Worm (Caenorhabditis elegans) whole organism, L4 larva: ENCODE data around the gene srv-14.
A peak's percentile ranks its signal among the peaks of the same experiment; 100 is the strongest.

Source experiments
- D1046.2 ChIP-seq: fragments of 200-800 bp; sonication (Bioruptor generic); IDR thresholded peaks from 2 replicates; pipeline ENCODE4 v1.3.6; 2022; ENCODE audit warnings: missing genetic modification characterization, missing compliant biosample characterization
- F26F4.8 ChIP-seq: fragments of 200-800 bp; sonication (Bioruptor generic); conservative IDR thresholded peaks from 2 replicates; pipeline ENCODE4 v1.3.6; 2022; ENCODE audit warnings: missing genetic modification characterization, missing compliant biosample characterization
- ZK546.5 ChIP-seq, 2 experiments: sonication (generic microtip); optimal IDR thresholded peaks; 2 replicates each; lab custom pipeline; 2017; ENCODE audit warnings: missing biosample characterization in 2 of 2, missing genetic modification characterization in 2 of 2
- aha-1 ChIP-seq: fragments of 150-350 bp; peaks from one replicate; lab custom pipeline; 2014; ENCODE audit warnings: missing biosample characterization, missing genetic modification characterization
- ama-1 ChIP-seq: fragments of 150-350 bp; optimal IDR thresholded peaks from 2 replicates; lab custom pipeline; 2014; ENCODE audit warnings: inconsistent platforms, mixed read lengths
- arid-1 ChIP-seq: fragments of 200-800 bp; sonication (Bioruptor generic); conservative IDR thresholded peaks from 2 replicates; pipeline ENCODE4 v1.3.6; 2022; ENCODE audit warnings: missing genetic modification reagents, missing genetic modification characterization, missing compliant biosample characterization
- attf-4 ChIP-seq: sonication (generic microtip); optimal IDR thresholded peaks from 3 replicates; lab custom pipeline; 2017; ENCODE audit warnings: missing biosample characterization, missing genetic modification characterization
- ceh-28 ChIP-seq: fragments of 150-350 bp; optimal IDR thresholded peaks from 2 replicates; lab custom pipeline; 2014; ENCODE audit warnings: missing biosample characterization, missing genetic modification reagents, missing genetic modification characterization
- ceh-32 ChIP-seq: sonication (generic microtip); optimal IDR thresholded peaks from 2 replicates; lab custom pipeline; 2016; ENCODE audit warnings: mild to moderate bottlenecking, missing genetic modification characterization, missing compliant biosample characterization; ENCODE audit not compliant: poor library complexity
- ces-1 ChIP-seq: fragments of 150-350 bp; sonication (generic microtip); optimal IDR thresholded peaks from 4 replicates; lab custom pipeline; 2014; ENCODE audit warnings: missing biosample characterization, missing genetic modification reagents, missing genetic modification characterization
- ctbp-1 ChIP-seq: fragments of 200-800 bp; sonication (Bioruptor generic); IDR thresholded peaks from 2 replicates; pipeline ENCODE4 v1.3.6; 2022; ENCODE audit warnings: missing genetic modification reagents, missing genetic modification characterization, missing compliant biosample characterization
- daf-16 ChIP-seq, 3 experiments: sonication (generic microtip); optimal IDR thresholded peaks; 2 replicates each; lab custom pipeline; 2016 to 2017; ENCODE audit warnings: missing genetic modification characterization in 3 of 3, missing genetic modification reagents in 3 of 3, mild to moderate bottlenecking in 2 of 3, missing compliant biosample characterization in 2 of 3, missing biosample characterization in 1 of 3, moderate library complexity in 1 of 3
- dmd-9 ChIP-seq: fragments of 200-800 bp; sonication (Bioruptor generic); IDR thresholded peaks from 2 replicates; pipeline ENCODE4 v1.3.6; 2022; ENCODE audit warnings: missing genetic modification reagents, missing genetic modification characterization, missing compliant biosample characterization
- dve-1 ChIP-seq: sonication (generic microtip); optimal IDR thresholded peaks from 2 replicates; lab custom pipeline; 2017; ENCODE audit warnings: antibody characterized with exemption, mild to moderate bottlenecking, missing genetic modification characterization, missing compliant biosample characterization; ENCODE audit not compliant: insufficient read depth
- hlh-30 ChIP-seq: sonication (generic microtip); optimal IDR thresholded peaks from 2 replicates; lab custom pipeline; 2017; ENCODE audit warnings: antibody characterized with exemption, mild to moderate bottlenecking, missing genetic modification characterization, missing compliant biosample characterization; ENCODE audit not compliant: insufficient read depth
- lim-7 ChIP-seq: fragments of 200-800 bp; sonication (Bioruptor generic); IDR thresholded peaks from 2 replicates; pipeline ENCODE4 v1.3.6; 2022; ENCODE audit warnings: missing genetic modification characterization, missing compliant biosample characterization
- lin-29 ChIP-seq: fragments of 200-800 bp; sonication (Bioruptor generic); IDR thresholded peaks from 2 replicates; pipeline ENCODE4 v1.3.6; 2022; ENCODE audit warnings: missing genetic modification reagents, missing genetic modification characterization, missing compliant biosample characterization
- lsy-2 ChIP-seq, 2 experiments: fragments of 150-350 bp in 1 of 2; sonication (generic microtip) in 1 of 2; optimal IDR thresholded peaks; 2 replicates each; lab custom pipeline; 2014 to 2017; ENCODE audit warnings: missing biosample characterization in 2 of 2, missing genetic modification characterization in 2 of 2
- madf-5 ChIP-seq, 2 experiments: fragments of 200-800 bp; sonication (Bioruptor generic); IDR thresholded peaks; 2 replicates each; pipeline ENCODE4 v1.3.6; 2022; ENCODE audit warnings: missing compliant biosample characterization in 2 of 2, missing genetic modification characterization in 2 of 2
- madf-9 ChIP-seq: fragments of 200-800 bp; sonication (Bioruptor generic); conservative IDR thresholded peaks from 2 replicates; pipeline ENCODE4 v1.3.6; 2022; ENCODE audit warnings: missing genetic modification reagents, missing genetic modification characterization, missing compliant biosample characterization
- mdl-1 ChIP-seq, 2 experiments: fragments of 150-350 bp in 1 of 2; sonication (generic microtip) in 1 of 2; optimal IDR thresholded peaks; 2 replicates each; lab custom pipeline; 2014 to 2017; ENCODE audit warnings: missing biosample characterization in 2 of 2, missing genetic modification characterization in 2 of 2
- nhr-10 ChIP-seq: fragments of 150-350 bp; optimal IDR thresholded peaks from 2 replicates; lab custom pipeline; 2014; ENCODE audit warnings: missing biosample characterization, missing genetic modification characterization
- nhr-111 ChIP-seq: fragments of 200-800 bp; sonication (Bioruptor generic); optimal IDR thresholded peaks from 2 replicates; lab custom pipeline; 2018; ENCODE audit warnings: mild to moderate bottlenecking, missing genetic modification characterization, missing compliant biosample characterization
- nhr-28 ChIP-seq: fragments of 150-350 bp; optimal IDR thresholded peaks from 2 replicates; lab custom pipeline; 2014; ENCODE audit warnings: missing biosample characterization, missing genetic modification characterization
- nhr-41 ChIP-seq: fragments of 200-800 bp; sonication (Bioruptor generic); IDR thresholded peaks from 2 replicates; pipeline ENCODE4 v1.3.6; 2022; ENCODE audit warnings: missing genetic modification reagents, missing genetic modification characterization, missing compliant biosample characterization
- nhr-48 ChIP-seq: sonication (generic microtip); optimal IDR thresholded peaks from 2 replicates; lab custom pipeline; 2016; ENCODE audit warnings: mild to moderate bottlenecking, missing genetic modification characterization, missing compliant biosample characterization
- nhr-77 ChIP-seq: fragments of 150-350 bp; optimal IDR thresholded peaks from 2 replicates; lab custom pipeline; 2014; ENCODE audit warnings: missing biosample characterization, missing genetic modification characterization
- php-3 ChIP-seq: fragments of 200-800 bp; sonication (Bioruptor generic); IDR thresholded peaks from 2 replicates; pipeline ENCODE4 v1.3.6; 2022; ENCODE audit warnings: missing genetic modification reagents, missing genetic modification characterization, missing compliant biosample characterization
- pqm-1 ChIP-seq: sonication (generic microtip); optimal IDR thresholded peaks from 2 replicates; lab custom pipeline; 2017; ENCODE audit warnings: missing biosample characterization, missing genetic modification characterization
- sdz-12 ChIP-seq: fragments of 200-800 bp; sonication (Bioruptor generic); optimal IDR thresholded peaks from 2 replicates; lab custom pipeline; 2018; ENCODE audit warnings: mild to moderate bottlenecking, missing genetic modification characterization, missing compliant biosample characterization
- set-16 ChIP-seq: fragments of 200-800 bp; sonication (Bioruptor generic); IDR thresholded peaks from 2 replicates; pipeline ENCODE4 v1.3.6; 2022; ENCODE audit warnings: missing genetic modification reagents, missing genetic modification characterization, missing compliant biosample characterization
- skn-1 ChIP-seq: fragments of 150-350 bp; optimal IDR thresholded peaks from 2 replicates; lab custom pipeline; 2014; ENCODE audit warnings: missing biosample characterization, missing genetic modification characterization
- spr-1 ChIP-seq: sonication (generic microtip); optimal IDR thresholded peaks from 2 replicates; lab custom pipeline; 2016; ENCODE audit warnings: mild to moderate bottlenecking, missing genetic modification characterization, missing compliant biosample characterization
- unc-130 ChIP-seq: sonication (generic microtip); optimal IDR thresholded peaks from 2 replicates; lab custom pipeline; 2016; ENCODE audit warnings: missing genetic modification reagents, missing genetic modification characterization, missing compliant biosample characterization
- unc-39 ChIP-seq: sonication (generic microtip); optimal IDR thresholded peaks from 2 replicates; lab custom pipeline; 2017; ENCODE audit warnings: missing biosample characterization, missing genetic modification characterization
- zag-1 ChIP-seq: fragments of 150-350 bp; optimal IDR thresholded peaks from 2 replicates; lab custom pipeline; 2014; ENCODE audit warnings: missing biosample characterization, missing genetic modification characterization

Gene srv-14

DNA sequence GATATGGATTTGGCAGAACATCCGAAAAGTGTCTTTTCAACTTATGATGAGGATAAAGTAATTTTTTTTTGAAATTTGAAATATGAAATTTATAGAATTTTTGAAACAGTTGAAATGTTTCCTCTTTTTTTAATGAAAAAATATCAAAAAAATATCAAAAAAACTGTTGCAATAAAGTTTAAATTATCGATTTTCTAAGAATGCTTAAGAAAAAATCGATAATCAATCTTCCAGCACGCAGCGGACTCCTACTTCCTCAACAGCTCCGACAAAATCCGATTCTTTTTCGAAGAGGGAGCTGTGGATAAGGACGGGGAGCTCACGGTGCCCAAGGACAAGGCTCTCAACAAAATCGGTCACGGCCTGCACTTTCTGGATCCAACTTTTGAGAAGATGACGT lies 36.7 kb upstream of the srv-14 start:
- TF ChIP-seq ceh-28 (tag; lab: Kevin White, UChicago) (peak; percentile 71), nhr-111 (GFP tag; lab: Kevin White, UChicago) (no peak)

DNA sequence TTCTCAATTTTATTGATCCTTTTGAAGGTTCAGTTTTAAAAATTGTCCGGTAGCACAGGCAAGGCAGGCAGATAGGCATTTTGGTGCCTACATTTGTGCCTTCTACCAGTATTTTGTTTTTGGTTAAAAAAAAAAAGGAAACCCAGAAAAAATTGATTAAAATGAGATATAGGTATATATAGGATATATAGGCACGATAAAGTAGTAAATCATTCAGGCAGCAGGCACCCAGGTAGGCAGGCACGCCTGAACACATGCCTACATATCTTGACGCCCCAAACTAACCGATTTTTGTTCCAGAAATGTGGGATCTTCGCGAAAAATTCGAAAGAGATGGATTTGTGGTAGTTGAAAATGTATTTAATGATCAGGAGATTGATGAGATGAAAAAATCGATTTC lies 36.2 kb upstream of the srv-14 start, which contains the start of gene Y105C5B.9:
Y105C5B.9 (plus strand) TSS at position 301 of the 400 bp plus-strand sequence.
- TF ChIP-seq unc-130 (no peak), skn-1 (tag; lab: Kevin White, UChicago) (no peak), sdz-12 (GFP tag; lab: Kevin White, UChicago) (no peak), F26F4.8 (GFP tag; lab: Robert Waterston, UW) (no peak)

DNA sequence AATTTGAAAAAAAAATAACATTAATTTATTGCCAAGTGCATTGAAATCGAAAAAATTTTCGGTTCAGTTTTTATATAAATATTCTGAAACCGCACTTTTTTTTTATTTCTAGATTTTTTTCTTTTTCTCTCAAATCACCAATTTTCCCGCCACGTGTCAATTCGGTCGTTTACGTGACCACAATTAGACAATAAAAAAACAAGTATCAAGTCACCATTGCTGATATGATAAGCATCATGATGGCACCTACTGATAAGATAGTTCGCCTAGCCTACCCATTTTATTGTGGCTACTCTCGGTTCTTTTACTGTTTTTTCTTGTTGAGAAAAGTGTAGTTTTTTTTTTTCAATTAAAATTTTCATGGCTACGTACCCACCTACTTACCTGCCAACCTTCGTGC lies 35.8 kb upstream of the srv-14 start:
- TF ChIP-seq ceh-32 (tag; lab: Kevin White, UChicago) = no peak
- TF ChIP-seq nhr-77 (tag; lab: Kevin White, UChicago) = peak; percentile 15
- TF ChIP-seq ctbp-1 = no peak
- TF ChIP-seq nhr-10 (tag; lab: Kevin White, UChicago) = no peak
- peak in 1 of 2 experiments; percentile 51 for TF ChIP-seq mdl-1 (tag; optimal IDR thresholded peaks at IDR 0.05; lab: Kevin White, UChicago)
- TF ChIP-seq dve-1 (tag; lab: Kevin White, UChicago) = peak; percentile 81
- no peak for TF ChIP-seq lsy-2 (tag; optimal IDR thresholded peaks at IDR 0.05; lab: Kevin White, UChicago)
- TF ChIP-seq nhr-41 (GFP tag; lab: Robert Waterston, UW) = no peak
- no peak for TF ChIP-seq dmd-9 (GFP tag; lab: Robert Waterston, UW)
- TF ChIP-seq nhr-48 = peak; percentile 3
- no peak for TF ChIP-seq attf-4
- TF ChIP-seq lin-29 = no peak
- no peak; the same call in none of the 2 replicates for TF ChIP-seq php-3 (GFP tag; lab: Robert Waterston, UW)
- no peak for TF ChIP-seq lim-7 (GFP tag; lab: Robert Waterston, UW)
- TF ChIP-seq ces-1 (GFP tag; lab: Kevin White, UChicago) = no peak
- TF ChIP-seq pqm-1 (tag; lab: Kevin White, UChicago) = peak; percentile 56
- TF ChIP-seq nhr-28 (tag; lab: Kevin White, UChicago) = peak; percentile 74
- peak; percentile 79 for TF ChIP-seq hlh-30 (tag; lab: Kevin White, UChicago)
- peak in 1 of 2 experiments; percentile 43 for TF ChIP-seq daf-16 (GFP tag; optimal IDR thresholded peaks at IDR 0.05; lab: Kevin White, UChicago)
- peak; percentile 81 for TF ChIP-seq daf-16 (tag; optimal IDR thresholded peaks at IDR 0.05; lab: Kevin White, UChicago)
- TF ChIP-seq unc-39 (tag; lab: Kevin White, UChicago) = no peak
- TF ChIP-seq spr-1 = no peak
- no peak for TF ChIP-seq madf-9

DNA sequence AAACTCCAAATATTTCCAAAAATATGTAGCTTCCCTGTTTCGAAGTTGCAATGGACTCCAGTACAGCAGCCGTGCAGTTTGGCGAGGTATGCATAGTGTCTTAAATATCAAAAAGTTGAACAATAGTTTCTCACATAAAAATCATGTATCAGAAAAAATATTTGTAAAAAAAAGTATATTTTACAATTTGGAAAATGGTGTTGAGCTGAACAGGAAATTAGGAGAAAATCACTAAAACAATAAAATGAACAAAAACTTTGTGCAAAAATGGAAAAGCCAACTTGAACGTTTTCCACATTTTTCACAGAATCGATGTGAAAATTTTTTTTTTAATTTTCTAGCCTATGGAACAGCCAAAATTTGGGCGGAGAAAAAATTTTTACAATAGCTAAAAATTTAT lies 32.7 kb upstream of the srv-14 start, which contains the start of gene Y105C5B.8:
Y105C5B.8 (minus strand) TSS at position 101 of the 400 bp plus-strand sequence.
- no peak for TF ChIP-seq ZK546.5 (tag; optimal IDR thresholded peaks at IDR 0.05; lab: Kevin White, UChicago)
- TF ChIP-seq zag-1 = no peak
- TF ChIP-seq aha-1 (tag; lab: Kevin White, UChicago) = no peak

DNA sequence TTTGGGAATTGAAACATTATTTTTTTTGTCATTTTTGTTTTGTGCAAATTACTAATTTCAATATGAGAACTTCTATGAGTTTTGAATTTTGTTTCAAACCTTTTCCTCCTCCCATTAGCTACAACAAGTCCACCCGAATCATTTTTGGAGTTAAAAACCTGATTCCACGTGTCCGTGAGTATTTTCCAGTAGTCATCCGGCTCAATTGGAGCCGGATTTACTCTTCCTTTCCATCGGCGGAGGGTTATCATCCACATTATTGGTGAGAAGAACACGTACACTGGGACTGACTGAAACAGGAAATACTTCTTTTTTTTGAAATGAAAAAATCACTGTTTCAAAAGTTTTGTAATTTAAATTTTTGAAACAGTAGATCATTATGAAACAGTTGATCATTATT lies 29.0 kb upstream of the srv-14 start:
- TF ChIP-seq sdz-12 (GFP tag; lab: Kevin White, UChicago) = no peak
- no peak for TF ChIP-seq arid-1 (GFP tag; lab: Robert Waterston, UW)
- TF ChIP-seq dve-1 (tag; lab: Kevin White, UChicago) = no peak
- TF ChIP-seq ama-1 = no peak
- TF ChIP-seq madf-5 (GFP tag; IDR thresholded peaks at IDR 0.05; lab: Robert Waterston, UW) = no peak
- TF ChIP-seq D1046.2 = no peak
- TF ChIP-seq aha-1 (tag; lab: Kevin White, UChicago) = peak; percentile 96
- no peak for TF ChIP-seq set-16 (GFP tag; lab: Robert Waterston, UW)
